Fruit fly (Drosophila melanogaster) whole organism, embryonic: ENCODE measurements around the gene tex.

Experiments used
- CG10565 ChIP-seq: fragments of 200-800 bp; sonication (Bioruptor generic); optimal IDR thresholded peaks from 3 replicates; lab custom pipeline; 2016; ENCODE audit warnings: missing biosample characterization, mild to moderate bottlenecking, missing genetic modification characterization
- CG10979 ChIP-seq: fragments of 200-800 bp; sonication (Bioruptor generic); optimal IDR thresholded peaks from 2 replicates; lab custom pipeline; 2018; ENCODE audit warnings: missing biosample characterization, mild to moderate bottlenecking, missing genetic modification characterization, moderate library complexity
- CG12659 ChIP-seq: fragments of 200-800 bp; sonication (Bioruptor generic); optimal IDR thresholded peaks from 3 replicates; lab custom pipeline; 2017; ENCODE audit warnings: mild to moderate bottlenecking, missing biosample characterization, missing genetic modification reagents, missing genetic modification characterization
- CG13287 ChIP-seq: fragments of 200-800 bp; sonication (Bioruptor generic); IDR thresholded peaks from 2 replicates; pipeline ENCODE4 v1.3.6; 2022; ENCODE audit warnings: missing biosample characterization, missing genetic modification characterization; ENCODE audit not compliant: partially characterized antibody
- CG14710 ChIP-seq: fragments of 200-800 bp; sonication (Bioruptor generic); optimal IDR thresholded peaks from 3 replicates; lab custom pipeline; 2019; ENCODE audit warnings: missing biosample characterization, mild to moderate bottlenecking, missing genetic modification characterization, moderate library complexity
- CG17328 ChIP-seq: fragments of 200-800 bp; sonication (Bioruptor generic); IDR thresholded peaks from 2 replicates; pipeline ENCODE4 v1.3.6; 2022; ENCODE audit warnings: missing biosample characterization, missing genetic modification characterization
- CG17568 ChIP-seq: fragments of 200-800 bp; sonication (Bioruptor generic); optimal IDR thresholded peaks from 2 replicates; lab custom pipeline; 2018; ENCODE audit warnings: missing biosample characterization, mild to moderate bottlenecking, missing genetic modification characterization, moderate library complexity
- CG2116 ChIP-seq: fragments of 200-800 bp; sonication (Bioruptor generic); optimal IDR thresholded peaks from 3 replicates; lab custom pipeline; 2018; ENCODE audit warnings: missing biosample characterization, mild to moderate bottlenecking, missing genetic modification characterization
- CG2678 ChIP-seq: fragments of 200-800 bp; sonication (Bioruptor generic); optimal IDR thresholded peaks from 3 replicates; lab custom pipeline; 2019; ENCODE audit warnings: missing biosample characterization, mild to moderate bottlenecking, missing genetic modification characterization, moderate library complexity
- CG31224 ChIP-seq: fragments of 200-800 bp; sonication (Bioruptor generic); IDR thresholded peaks from 2 replicates; pipeline ENCODE4 v1.3.6; 2022; ENCODE audit warnings: missing biosample characterization, missing genetic modification characterization
- CG3163 ChIP-seq: fragments of 200-800 bp; sonication (Bioruptor generic); optimal IDR thresholded peaks from 3 replicates; lab custom pipeline; 2016; ENCODE audit warnings: missing biosample characterization, missing genetic modification characterization
- CG34224 ChIP-seq: fragments of 200-800 bp; sonication (Bioruptor generic); IDR thresholded peaks from 3 replicates; pipeline ENCODE4 v1.3.6; 2022; ENCODE audit warnings: missing biosample characterization, missing genetic modification characterization; ENCODE audit not compliant: partially characterized antibody
- CG5953 ChIP-seq: fragments of 200-800 bp; sonication (Bioruptor generic); IDR thresholded peaks from 2 replicates; pipeline ENCODE4 v1.3.6; 2022; ENCODE audit warnings: missing biosample characterization, missing genetic modification characterization
- CG7963 ChIP-seq: fragments of 200-800 bp; sonication (Bioruptor generic); IDR thresholded peaks from 3 replicates; pipeline ENCODE4 v1.3.6; 2022; ENCODE audit warnings: missing biosample characterization, missing genetic modification characterization; ENCODE audit not compliant: partially characterized antibody
- CG9797 ChIP-seq: fragments of 200-800 bp; sonication (Bioruptor generic); optimal IDR thresholded peaks from 3 replicates; lab custom pipeline; 2018; ENCODE audit warnings: missing biosample characterization, mild to moderate bottlenecking, missing genetic modification characterization
- CG9932 ChIP-seq: fragments of 200-800 bp; sonication (Bioruptor generic); IDR thresholded peaks from 2 replicates; pipeline ENCODE4 v1.3.6; 2022; ENCODE audit warnings: missing biosample characterization, missing genetic modification characterization
- CTCF ChIP-seq: fragments of 200-800 bp; sonication (Bioruptor generic); optimal IDR thresholded peaks from 2 replicates; lab custom pipeline; 2017; ENCODE audit warnings: missing biosample characterization, mild to moderate bottlenecking, missing genetic modification characterization, moderate library complexity
- Dbx ChIP-seq: fragments of 200-800 bp; sonication (Bioruptor generic); IDR thresholded peaks from 3 replicates; pipeline ENCODE4 v1.3.6; 2022; ENCODE audit warnings: missing biosample characterization, missing genetic modification characterization
- GATAe ChIP-seq: fragments of 200-800 bp; sonication (Bioruptor generic); conservative IDR thresholded peaks from 2 replicates; pipeline ENCODE4 v1.3.6; 2022; ENCODE audit warnings: missing biosample characterization, missing genetic modification characterization
- HLH4C ChIP-seq: fragments of 200-800 bp; sonication (Bioruptor generic); IDR thresholded peaks from 3 replicates; pipeline ENCODE4 v1.3.6; 2022; ENCODE audit warnings: missing biosample characterization, missing genetic modification characterization; ENCODE audit not compliant: partially characterized antibody
- HmgZ ChIP-seq: fragments of 200-800 bp; sonication (Bioruptor generic); optimal IDR thresholded peaks from 2 replicates; lab custom pipeline; 2018; ENCODE audit warnings: missing biosample characterization, mild to moderate bottlenecking, missing genetic modification characterization
- Hr51 ChIP-seq, 2 experiments: fragments of 200-800 bp; sonication (Bioruptor generic); optimal IDR thresholded peaks; 2 replicates in 1 of 2; 3 replicates in 1 of 2; lab custom pipeline; 2016 to 2018; ENCODE audit warnings: missing biosample characterization in 2 of 2, missing genetic modification characterization in 2 of 2, mild to moderate bottlenecking in 1 of 2, moderate library complexity in 1 of 2
- MBD-R2 ChIP-seq: fragments of 200-800 bp; sonication (Bioruptor generic); IDR thresholded peaks from 2 replicates; pipeline ENCODE4 v1.3.6; 2022; ENCODE audit warnings: missing biosample characterization, missing genetic modification characterization
- Nf-YB ChIP-seq: fragments of 200-800 bp; sonication (Bioruptor generic); optimal IDR thresholded peaks from 3 replicates; lab custom pipeline; 2019; ENCODE audit warnings: missing biosample characterization, mild to moderate bottlenecking, missing genetic modification characterization, moderate library complexity
- Ravus ChIP-seq: fragments of 200-800 bp; sonication (Bioruptor generic); IDR thresholded peaks from 2 replicates; pipeline ENCODE4 v1.3.6; 2022; ENCODE audit warnings: missing biosample characterization, missing genetic modification characterization
- Rfx ChIP-seq: fragments of 200-800 bp; sonication (Bioruptor generic); IDR thresholded peaks from 2 replicates; pipeline ENCODE4 v1.3.6; 2022; ENCODE audit warnings: missing biosample characterization, missing genetic modification characterization
- Rx ChIP-seq: fragments of 200-800 bp; sonication (Bioruptor generic); IDR thresholded peaks from 2 replicates; pipeline ENCODE4 v1.3.6; 2022; ENCODE audit warnings: missing biosample characterization, missing genetic modification characterization
- Sin3A ChIP-seq: fragments of >200 bp; optimal IDR thresholded peaks from 2 replicates; lab custom pipeline; 2018
- Sry-δ ChIP-seq: fragments of 200-800 bp; sonication (Bioruptor generic); optimal IDR thresholded peaks from 2 replicates; lab custom pipeline; 2016; ENCODE audit warnings: missing biosample characterization, missing genetic modification characterization
- Trl ChIP-seq, 3 experiments: fragments of >200 bp in 2 of 3; fragments of 200-800 bp in 1 of 3; sonication (Bioruptor generic) in 1 of 3; optimal IDR thresholded peaks; 2 replicates in 1 of 3; 3 replicates in 2 of 3; lab custom pipeline; 2016 to 2017; ENCODE audit warnings: missing biosample characterization in 1 of 3, missing genetic modification characterization in 1 of 3
- az2 ChIP-seq: fragments of 200-800 bp; sonication (Bioruptor generic); optimal IDR thresholded peaks from 3 replicates; lab custom pipeline; 2016; ENCODE audit warnings: missing biosample characterization, missing genetic modification characterization
- chinmo ChIP-seq: fragments of 200-800 bp; sonication (Bioruptor generic); IDR thresholded peaks from 4 replicates; pipeline ENCODE4 v1.3.6; 2022; ENCODE audit warnings: missing biosample characterization, missing genetic modification characterization; ENCODE audit not compliant: partially characterized antibody
- croc ChIP-seq: fragments of 200-800 bp; sonication (Bioruptor generic); conservative IDR thresholded peaks from 3 replicates; pipeline ENCODE4 v1.3.6; 2022; ENCODE audit warnings: missing biosample characterization, missing genetic modification characterization
- cwo ChIP-seq: fragments of 200-800 bp; sonication (Bioruptor generic); optimal IDR thresholded peaks from 3 replicates; lab custom pipeline; 2017; ENCODE audit warnings: missing biosample characterization, missing genetic modification characterization, mild to moderate bottlenecking, moderate library complexity, missing genetic modification reagents
- ewg ChIP-seq: fragments of 200-800 bp; sonication (Bioruptor generic); optimal IDR thresholded peaks from 3 replicates; lab custom pipeline; 2017; ENCODE audit warnings: mild to moderate bottlenecking, missing biosample characterization, missing genetic modification reagents, missing genetic modification characterization
- insv ChIP-seq, 2 experiments: fragments of 200-800 bp; sonication (Bioruptor generic); optimal IDR thresholded peaks; 3 replicates each; lab custom pipeline; 2016 to 2018; ENCODE audit warnings: missing biosample characterization in 2 of 2, missing genetic modification characterization in 2 of 2
- klu ChIP-seq: fragments of 200-800 bp; sonication (Bioruptor generic); IDR thresholded peaks from 2 replicates; pipeline ENCODE4 v1.3.6; 2022; ENCODE audit warnings: missing biosample characterization, missing genetic modification characterization
- knrl ChIP-seq: fragments of 200-800 bp; sonication (Bioruptor generic); IDR thresholded peaks from 3 replicates; pipeline ENCODE4 v1.3.6; 2022; ENCODE audit warnings: missing biosample characterization, missing genetic modification characterization; ENCODE audit not compliant: partially characterized antibody
- nmo ChIP-seq: fragments of 200-800 bp; sonication (Bioruptor generic); optimal IDR thresholded peaks from 2 replicates; lab custom pipeline; 2018; ENCODE audit warnings: missing biosample characterization, mild to moderate bottlenecking, missing genetic modification characterization, moderate library complexity
- phol ChIP-seq: fragments of 200-800 bp; sonication (Bioruptor generic); optimal IDR thresholded peaks from 3 replicates; lab custom pipeline; 2018; ENCODE audit warnings: missing biosample characterization, mild to moderate bottlenecking, missing genetic modification characterization, moderate library complexity
- repo ChIP-seq: fragments of 200-800 bp; sonication (Bioruptor generic); optimal IDR thresholded peaks from 2 replicates; lab custom pipeline; 2016; ENCODE audit warnings: missing biosample characterization, missing genetic modification characterization
- slbo ChIP-seq: fragments of 200-800 bp; sonication (Bioruptor generic); IDR thresholded peaks from 2 replicates; pipeline ENCODE4 v1.3.6; 2022; ENCODE audit warnings: missing biosample characterization, missing genetic modification characterization
- so ChIP-seq: fragments of 200-800 bp; sonication (Bioruptor generic); IDR thresholded peaks from 3 replicates; pipeline ENCODE4 v1.3.6; 2022; ENCODE audit warnings: missing biosample characterization, missing genetic modification characterization
- sqz ChIP-seq: fragments of 200-800 bp; sonication (Bioruptor generic); optimal IDR thresholded peaks from 3 replicates; lab custom pipeline; 2018; ENCODE audit warnings: missing biosample characterization, mild to moderate bottlenecking, missing genetic modification characterization
- usp ChIP-seq: fragments of >200 bp; optimal IDR thresholded peaks from 2 replicates; lab custom pipeline; 2017; ENCODE audit warnings: missing biosample characterization, missing genetic modification characterization
- vnd ChIP-seq: fragments of 200-800 bp; sonication (Bioruptor generic); IDR thresholded peaks from 3 replicates; pipeline ENCODE4 v1.3.6; 2022; ENCODE audit warnings: missing biosample characterization, missing genetic modification characterization; ENCODE audit not compliant: partially characterized antibody
- vvl ChIP-seq: fragments of 200-800 bp; sonication (Bioruptor generic); IDR thresholded peaks from 2 replicates; pipeline ENCODE4 v1.3.6; 2022; ENCODE audit warnings: missing biosample characterization, missing genetic modification characterization
- zen ChIP-seq: fragments of 200-800 bp; sonication (Bioruptor generic); optimal IDR thresholded peaks from 3 replicates; lab custom pipeline; 2018; ENCODE audit warnings: missing biosample characterization, mild to moderate bottlenecking, missing genetic modification characterization, moderate library complexity

The tex gene

dm6 chr3R:8316344-8317105, 8.1 kb upstream of the tex start, which contains the start of gene Coq2:
TSS of gene Coq2 (minus strand) at chr3R:8316543.
- TF ChIP-seq GATAe (peak; percentile 24; the same call in 1 of the 2 replicates), cwo (no peak), ewg (GFP tag; lab: Kevin White, UChicago) (peak; percentile 38), CG10565 (GFP tag; lab: Kevin White, UChicago) (no peak), CG5953 (no peak), insv (GFP tag; optimal IDR thresholded peaks at IDR 0.05; lab: Kevin White, UChicago) (peak in 1 of 2 experiments; percentile 93), zen (tag; lab: Kevin White, UChicago) (no peak), CG17568 (GFP tag; lab: Kevin White, UChicago) (no peak), az2 (GFP tag; lab: Kevin White, UChicago) (no peak), MBD-R2 (GFP tag; lab: Robert Waterston, UW) (peak; percentile 82), sqz (GFP tag; lab: Kevin White, UChicago) (no peak), CG2678 (tag; lab: Kevin White, UChicago) (no peak), Sin3A (lab: Kevin White, UChicago) (peak; percentile 8), CG12659 (GFP tag; lab: Kevin White, UChicago) (peak; percentile 25), Ravus (GFP tag; lab: Robert Waterston, UW) (no peak), CG34224 (GFP tag; lab: Robert Waterston, UW) (0 out of 3 replicates have a peak, but pooled peaks have one; percentile 8), slbo (GFP tag; lab: Robert Waterston, UW) (peak; percentile 25; the same call in 1 of the 2 replicates), repo (no peak), CG31224 (GFP tag; lab: Robert Waterston, UW) (no peak), CG2116 (peak; percentile 84), croc (GFP tag; lab: Robert Waterston, UW) (no peak), CG7963 (GFP tag; lab: Robert Waterston, UW) (no peak), HmgZ (tag; lab: Kevin White, UChicago) (peak; percentile 2), Hr51 (GFP tag; optimal IDR thresholded peaks at IDR 0.05; lab: Kevin White, UChicago) (no peak), CG9797 (peak; percentile 16), CG9932 (GFP tag; lab: Robert Waterston, UW) (no peak), CG3163 (GFP tag; lab: Kevin White, UChicago) (no peak), klu (GFP tag; lab: Robert Waterston, UW) (no peak), usp (no peak), HLH4C (GFP tag; lab: Robert Waterston, UW) (no peak), vvl (GFP tag; lab: Robert Waterston, UW) (peak; percentile 29; the same call in 1 of the 2 replicates), chinmo (GFP tag; lab: Robert Waterston, UW) (no peak), Dbx (0 out of 3 replicates have a peak, but pooled peaks have one; percentile 13), CG10979 (tag; lab: Kevin White, UChicago) (no peak), CG13287 (GFP tag; lab: Robert Waterston, UW) (peak; percentile 44; the same call in 1 of the 2 replicates), knrl (GFP tag; lab: Robert Waterston, UW) (peak; percentile 28; the same call in 1 of the 3 replicates), Rfx (GFP tag; lab: Robert Waterston, UW) (0 out of 2 replicates have a peak, but pooled peaks have one; percentile 32), Trl (optimal IDR thresholded peaks at IDR 0.05; lab: Kevin White, UChicago) (peak in 1 of 2 experiments; percentile 4), Trl (GFP tag; optimal IDR thresholded peaks at IDR 0.05; lab: Kevin White, UChicago) (no peak), CG14710 (peak; percentile 29), CTCF (peak; percentile 53), CG17328 (GFP tag; lab: Robert Waterston, UW) (no peak), phol (tag; lab: Kevin White, UChicago) (peak; percentile 25), nmo (GFP tag; lab: Kevin White, UChicago) (peak; percentile 12), Sry-δ (GFP tag; lab: Kevin White, UChicago) (peak; percentile 44), so (GFP tag; lab: Robert Waterston, UW) (no peak), Rx (GFP tag; lab: Robert Waterston, UW) (no peak), vnd (GFP tag; lab: Robert Waterston, UW) (no peak), Nf-YB (GFP tag; lab: Kevin White, UChicago) (peak; percentile 14)
